Worm (Caenorhabditis elegans): ENCODE measurements around the gene teg-1.
A peak's percentile ranks its signal among the peaks of the same experiment; 100 is the strongest.

teg-1 gene

DNA sequence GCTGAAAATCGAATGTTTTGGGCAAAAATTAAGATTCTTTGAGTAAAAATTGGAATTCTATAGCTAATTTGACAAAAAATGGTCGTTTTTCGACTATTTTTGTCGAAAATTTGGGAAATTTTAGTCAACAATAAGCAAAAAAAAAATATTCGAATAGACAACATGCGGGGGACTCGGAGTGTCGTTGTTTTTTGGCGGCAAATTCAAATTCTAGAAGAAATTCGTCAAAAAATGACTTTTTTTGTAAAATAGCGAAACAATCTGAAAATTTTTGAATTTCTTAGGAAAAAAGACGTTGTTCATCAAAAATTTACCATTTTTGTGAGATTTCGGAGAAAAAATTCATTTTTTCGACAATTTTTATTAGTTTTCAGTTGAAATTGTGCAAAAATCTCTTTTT is 34.4 kb downstream of the teg-1 start:
- no peak for TF ChIP-seq mbf-1 (tag; optimal IDR thresholded peaks at IDR 0.05)
- no peak for TF ChIP-seq nhr-237 (tag; optimal IDR thresholded peaks at IDR 0.05)
- no peak for TF ChIP-seq snpc-4 (tag; optimal IDR thresholded peaks at IDR 0.05)
- no peak for TF ChIP-seq Y55F3AM.14 (GFP tag; optimal IDR thresholded peaks at IDR 0.05)
- TF ChIP-seq nhr-11 (tag; optimal IDR thresholded peaks at IDR 0.05) = no peak
- TF ChIP-seq R02D3.7 (tag; optimal IDR thresholded peaks at IDR 0.05) = no peak

- TF ChIP-seq elt-1 (tag; optimal IDR thresholded peaks at IDR 0.05) = no peak
- no peak for TF ChIP-seq nhr-237 (tag; optimal IDR thresholded peaks at IDR 0.05)
- no peak for TF ChIP-seq skn-1 (tag; optimal IDR thresholded peaks at IDR 0.05)
- no peak for TF ChIP-seq mbf-1 (tag; optimal IDR thresholded peaks at IDR 0.05)
- no peak for TF ChIP-seq fos-1 (tag; optimal IDR thresholded peaks at IDR 0.05)
- TF ChIP-seq lin-11 (tag; optimal IDR thresholded peaks at IDR 0.05) = no peak
Observed at ce11 chrIII:11279954-11280353, 38.1 kb downstream of the teg-1 start.

ce11 chrIII:11278817-11279216 is 39.2 kb downstream of the teg-1 start, which contains the start of gene Y47D3A.21:
Gene Y47D3A.21, minus strand, starts transcription at chrIII:11278917.
- TF ChIP-seq zag-1 (tag; optimal IDR thresholded peaks at IDR 0.05) (no peak), Y55F3AM.14 (GFP tag; optimal IDR thresholded peaks at IDR 0.05) (no peak), gmeb-1 (tag; optimal IDR thresholded peaks at IDR 0.05) (no peak), R02D3.7 (tag; optimal IDR thresholded peaks at IDR 0.05) (no peak), C34F6.9 (tag; optimal IDR thresholded peaks at IDR 0.05) (no peak), nhr-23 (tag; optimal IDR thresholded peaks at IDR 0.05) (no peak), mbf-1 (tag; optimal IDR thresholded peaks at IDR 0.05) (no peak), elt-1 (tag; optimal IDR thresholded peaks at IDR 0.05) (no peak)

DNA sequence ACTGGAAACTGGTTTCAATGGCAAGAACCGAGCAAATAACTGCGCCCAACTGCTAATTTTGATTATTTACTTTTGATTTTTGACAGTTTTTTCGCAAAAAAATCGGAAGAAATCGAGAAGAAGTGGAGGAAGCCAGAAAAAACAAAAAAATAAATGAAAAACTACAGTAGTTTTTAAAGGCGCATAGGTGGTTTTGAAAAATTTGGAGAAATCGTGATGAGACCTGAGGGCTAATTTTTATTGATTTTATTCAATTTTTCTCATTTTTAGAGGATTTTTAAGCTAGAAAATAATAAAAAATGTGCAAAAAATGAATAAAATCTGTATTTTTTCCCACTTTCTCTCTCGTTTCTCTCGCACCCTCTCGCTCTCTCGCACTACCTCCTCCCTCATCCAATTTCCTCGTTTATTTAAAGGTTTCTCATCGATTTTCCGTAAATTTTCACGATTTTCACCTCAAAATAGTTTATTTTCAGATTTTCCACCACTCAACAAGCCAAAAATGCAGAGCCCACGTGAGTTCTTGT is 43.4 kb downstream of the teg-1 start, which contains the start of gene Y47D3A.20:
Gene Y47D3A.20 (plus strand): TSS at position 477 of the 527 bp plus-strand sequence.
- TF ChIP-seq unc-39 (tag; optimal IDR thresholded peaks at IDR 0.05) (no peak), blmp-1 (tag; optimal IDR thresholded peaks at IDR 0.05; ENCODE audit: insufficient read depth) (no peak), dmd-4 (tag; optimal IDR thresholded peaks at IDR 0.05) (no peak), sma-9 (GFP tag; optimal IDR thresholded peaks at IDR 0.05) (no peak), sma-9 (tag; optimal IDR thresholded peaks at IDR 0.05) (no peak), skn-1 (tag; optimal IDR thresholded peaks at IDR 0.05) (no peak), gmeb-1 (tag; optimal IDR thresholded peaks at IDR 0.05) (no peak), lin-39 (tag; optimal IDR thresholded peaks at IDR 0.05) (no peak)

DNA sequence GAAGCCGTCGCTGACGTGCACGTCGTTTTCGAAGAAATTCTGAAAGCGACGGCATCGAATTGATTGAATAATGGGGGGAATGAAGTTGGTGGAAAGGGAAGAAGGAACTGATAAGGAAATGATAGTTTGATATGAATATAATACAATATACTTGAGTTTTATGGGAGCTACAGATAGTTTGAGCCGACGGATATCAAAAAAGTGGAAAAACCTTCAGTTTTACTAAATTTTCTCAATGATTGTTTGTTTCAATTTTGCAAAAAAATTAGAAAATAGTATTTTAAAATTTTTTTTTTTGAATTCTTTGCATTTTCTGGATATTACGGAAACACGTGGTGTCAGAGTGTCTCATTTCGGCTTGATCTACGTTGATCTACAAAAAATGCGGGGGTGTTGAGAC is 47.2 kb downstream of the teg-1 start, which contains the start of gene obr-1:
Gene obr-1 (minus strand): TSS at position 101 of the 400 bp plus-strand sequence.
- no peak for TF ChIP-seq skn-1 (tag; optimal IDR thresholded peaks at IDR 0.05)
- no peak for TF ChIP-seq nhr-21 (tag; optimal IDR thresholded peaks at IDR 0.05)
- TF ChIP-seq blmp-1 (tag; optimal IDR thresholded peaks at IDR 0.05; ENCODE audit: insufficient read depth) = no peak
- no peak for TF ChIP-seq ama-1 (optimal IDR thresholded peaks at IDR 0.05)
- no peak for TF ChIP-seq ztf-11 (tag; optimal IDR thresholded peaks at IDR 0.05)
- no peak for TF ChIP-seq ceh-16 (tag; optimal IDR thresholded peaks at IDR 0.05)
- no peak for TF ChIP-seq gmeb-1 (tag; optimal IDR thresholded peaks at IDR 0.05)
- no peak for TF ChIP-seq lin-13 (GFP tag; optimal IDR thresholded peaks at IDR 0.05)
- no peak for TF ChIP-seq nhr-77 (tag; optimal IDR thresholded peaks at IDR 0.05)
- TF ChIP-seq nhr-12 (tag; optimal IDR thresholded peaks at IDR 0.05) = no peak
- TF ChIP-seq nhr-10 (tag; optimal IDR thresholded peaks at IDR 0.05) = no peak
- no peak for TF ChIP-seq fos-1 (tag; optimal IDR thresholded peaks at IDR 0.05)
- no peak for TF ChIP-seq unc-62 (GFP tag; optimal IDR thresholded peaks at IDR 0.05)
- TF ChIP-seq sma-3 (GFP tag; optimal IDR thresholded peaks at IDR 0.05) = no peak
- no peak for TF ChIP-seq lsy-2 (tag; optimal IDR thresholded peaks at IDR 0.05)

ce11 chrIII:11269206-11269605 is 48.8 kb downstream of the teg-1 start:
- TF ChIP-seq F13H6.1 (tag; optimal IDR thresholded peaks at IDR 0.05) (no peak), fos-1 (tag; optimal IDR thresholded peaks at IDR 0.05) (peak; percentile 74)

All from whole organism, L2 larva.